Worm (Caenorhabditis elegans) whole organism, L1 larva: ENCODE measurements around the gene ccep-135.

Experiments used
- ceh-82 ChIP-seq, 3 experiments: fragments of 150-350 bp in 1 of 3; sonication (generic microtip) in 2 of 3; optimal IDR thresholded peaks; 2 replicates each; lab custom pipeline; 2014 to 2017; ENCODE audit warnings: missing biosample characterization in 3 of 3, missing genetic modification characterization in 3 of 3
- ces-1 ChIP-seq: fragments of 150-350 bp; optimal IDR thresholded peaks from 2 replicates; lab custom pipeline; 2014; ENCODE audit warnings: missing biosample characterization, missing genetic modification reagents, missing genetic modification characterization
- dpl-1 ChIP-seq, 3 experiments: fragments of 150-350 bp in 2 of 3; sonication (generic microtip) in 1 of 3; optimal IDR thresholded peaks; 2 replicates each; lab custom pipeline; 2014 to 2017; ENCODE audit warnings: missing biosample characterization in 3 of 3, missing genetic modification characterization in 3 of 3, missing genetic modification reagents in 3 of 3
- elt-2 ChIP-seq: sonication (generic microtip); optimal IDR thresholded peaks from 2 replicates; lab custom pipeline; 2016; ENCODE audit warnings: missing genetic modification characterization, mild to moderate bottlenecking, inconsistent platforms, missing compliant biosample characterization, missing genetic modification reagents
- nhr-237 ChIP-seq: fragments of 150-350 bp; optimal IDR thresholded peaks from 2 replicates; lab custom pipeline; 2014; ENCODE audit warnings: missing biosample characterization, missing genetic modification characterization
- skn-1 ChIP-seq: fragments of 150-350 bp; optimal IDR thresholded peaks from 2 replicates; lab custom pipeline; 2014; ENCODE audit warnings: missing biosample characterization, missing genetic modification characterization
- snpc-4 ChIP-seq: fragments of 150-350 bp; optimal IDR thresholded peaks from 2 replicates; lab custom pipeline; 2014; ENCODE audit warnings: missing biosample characterization, missing genetic modification characterization
- vab-15 ChIP-seq: sonication (generic microtip); optimal IDR thresholded peaks from 2 replicates; lab custom pipeline; 2017; ENCODE audit warnings: missing genotype, mild to moderate bottlenecking, missing genetic modification characterization, missing compliant biosample characterization

DNA sequence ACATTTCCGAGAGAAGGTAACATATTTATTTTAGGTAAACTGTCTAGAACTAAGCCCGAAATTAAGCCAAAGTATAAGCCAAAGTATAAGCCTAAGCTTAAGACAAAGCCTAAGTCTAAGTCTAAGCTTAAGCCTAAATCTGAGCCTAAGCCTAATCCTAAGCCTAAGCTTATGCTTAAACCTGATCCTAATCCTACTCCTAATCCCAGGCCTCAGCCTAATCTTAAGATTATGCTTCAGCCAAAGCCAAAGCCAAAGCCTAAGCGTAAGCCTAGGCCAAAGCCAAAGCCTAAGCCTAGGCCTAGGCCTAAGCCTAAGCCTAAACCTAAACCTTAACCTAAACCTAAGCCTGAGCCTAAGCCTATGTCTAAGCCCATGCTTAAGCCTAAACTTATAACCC lies 35.8 kb upstream of the ccep-135 start:
- TF ChIP-seq ces-1 (GFP tag; lab: Kevin White, UChicago) (no peak), vab-15 (tag; lab: Kevin White, UChicago) (no peak), skn-1 (tag; lab: Kevin White, UChicago) (no peak), elt-2 (no peak), snpc-4 (tag; lab: Kevin White, UChicago) (no peak), ceh-82 (tag; optimal IDR thresholded peaks at IDR 0.05; lab: Kevin White, UChicago) (no peak), dpl-1 (GFP tag; optimal IDR thresholded peaks at IDR 0.05; lab: Kevin White, UChicago) (no peak), nhr-237 (tag; lab: Kevin White, UChicago) (no peak)
